Fruit fly (Drosophila melanogaster) whole organism, prepupa: ENCODE results near the gene ebd2.

Experiments used
- CG7368 ChIP-seq: fragments of 200-800 bp; sonication (Bioruptor generic); optimal IDR thresholded peaks from 3 replicates; lab custom pipeline; 2016; ENCODE audit warnings: missing biosample characterization, missing genetic modification characterization
- CG8632 ChIP-seq: fragments of 200-800 bp; sonication (Bioruptor generic); optimal IDR thresholded peaks from 3 replicates; lab custom pipeline; 2016; ENCODE audit warnings: missing biosample characterization, missing genetic modification characterization
- dsx ChIP-seq: fragments of 200-800 bp; optimal IDR thresholded peaks from 3 replicates; lab custom pipeline; 2019; ENCODE audit warnings: missing biosample characterization, mild to moderate bottlenecking, missing genetic modification characterization, moderate library complexity; ENCODE audit not compliant: poor library complexity, severe bottlenecking
- svp ChIP-seq: fragments of 200-800 bp; sonication (Bioruptor generic); peaks from one replicate; lab custom pipeline; 2016; ENCODE audit warnings: missing biosample characterization, missing genetic modification characterization

DNA sequence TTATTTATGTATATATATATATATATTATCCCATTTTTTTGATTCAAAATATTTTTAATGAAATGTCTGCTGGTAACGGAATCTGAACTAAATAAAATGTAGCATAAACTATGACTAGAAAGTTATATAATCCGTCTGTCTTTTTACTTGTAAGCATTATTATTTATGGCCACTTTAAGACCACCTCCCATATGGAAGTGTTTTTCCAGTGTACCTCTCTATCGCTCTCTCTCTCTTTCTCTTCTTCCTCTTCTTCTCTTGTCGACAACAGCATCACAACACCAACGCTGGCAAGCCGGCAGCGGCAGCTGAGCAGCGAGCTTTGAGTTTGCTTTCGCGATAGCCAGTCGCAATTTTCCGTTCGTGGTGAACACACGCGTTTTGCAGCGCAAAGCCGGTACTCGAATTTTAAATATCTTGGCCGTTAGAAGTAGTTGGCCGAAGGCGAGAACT lies 33.1 kb upstream of the ebd2 start, which contains the start of gene rgn:
- TF ChIP-seq dsx (GFP tag; lab: Kevin White, UChicago) (peak; percentile 80), CG7368 (peak; percentile 81), CG8632 (peak; percentile 91), svp (GFP tag; lab: Kevin White, UChicago) (peak; percentile 87)
